Worm (Caenorhabditis elegans): ENCODE data around the gene lin-52.

Gene lin-52

DNA sequence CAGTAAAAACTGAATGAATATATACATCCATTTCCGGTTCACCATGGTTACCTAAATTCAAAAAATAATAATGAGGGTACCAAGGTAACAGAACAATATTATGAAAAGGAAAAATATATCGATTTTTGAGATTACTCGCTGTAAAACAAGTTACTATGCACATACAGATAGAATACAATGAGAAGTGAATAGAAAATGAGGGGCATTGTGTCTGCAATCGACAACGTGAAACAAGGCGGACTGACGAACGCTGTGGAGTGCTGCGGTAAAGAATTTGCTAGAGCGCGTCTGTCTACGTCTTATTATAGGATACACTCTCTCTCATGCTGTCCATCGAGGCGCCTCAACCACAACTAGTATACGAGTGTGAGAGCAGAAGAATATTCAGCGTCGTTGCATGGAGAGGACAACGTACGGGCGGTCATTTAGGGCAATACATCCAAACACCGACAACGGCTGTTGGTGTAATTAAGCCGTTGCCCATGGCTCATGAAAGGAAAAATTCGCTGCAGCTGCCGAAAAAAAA is 7.4 kb downstream of the lin-52 start, which contains the start of gene cnx-1 (continued):
- TF ChIP-seq C08G9.2 (tag; optimal IDR thresholded peaks at IDR 0.05): peak; percentile 12
- TF ChIP-seq ceh-19 (GFP tag; optimal IDR thresholded peaks at IDR 0.05): no peak
- TF ChIP-seq hlh-30 (tag; optimal IDR thresholded peaks at IDR 0.05; ENCODE audit: insufficient read depth): peak; percentile 3
- no peak for TF ChIP-seq fax-1 (tag; optimal IDR thresholded peaks at IDR 0.05)
- no peak for TF ChIP-seq ceh-18 (tag; optimal IDR thresholded peaks at IDR 0.05)
- TF ChIP-seq ceh-48 (tag; optimal IDR thresholded peaks at IDR 0.05): no peak
- no peak for TF ChIP-seq pax-1 (tag; optimal IDR thresholded peaks at IDR 0.05)
- TF ChIP-seq fkh-10 (GFP tag; optimal IDR thresholded peaks at IDR 0.05): no peak
- no peak for TF ChIP-seq C38D4.7 (GFP tag; optimal IDR thresholded peaks at IDR 0.05)
- no peak for TF ChIP-seq unc-3 (GFP tag; conservative IDR thresholded peaks at IDR 0.05)
- no peak for TF ChIP-seq unc-3 (tag; optimal IDR thresholded peaks at IDR 0.05)
- TF ChIP-seq nhr-232 (tag; optimal IDR thresholded peaks at IDR 0.05): no peak
- no peak for TF ChIP-seq mec-3 (tag; optimal IDR thresholded peaks at IDR 0.05; ENCODE audit: borderline replicate concordance)
- no peak for TF ChIP-seq sox-2 (GFP tag; IDR thresholded peaks at IDR 0.05)
- TF ChIP-seq madf-2 (tag; optimal IDR thresholded peaks at IDR 0.05): peak; percentile 11
- TF ChIP-seq hlh-6 (tag; optimal IDR thresholded peaks at IDR 0.05): no peak
- no peak for TF ChIP-seq dve-1 (tag; optimal IDR thresholded peaks at IDR 0.05)
- TF ChIP-seq hlh-13 (GFP tag; optimal IDR thresholded peaks at IDR 0.05): no peak
- no peak for TF ChIP-seq npax-4 (tag; optimal IDR thresholded peaks at IDR 0.05)

DNA sequence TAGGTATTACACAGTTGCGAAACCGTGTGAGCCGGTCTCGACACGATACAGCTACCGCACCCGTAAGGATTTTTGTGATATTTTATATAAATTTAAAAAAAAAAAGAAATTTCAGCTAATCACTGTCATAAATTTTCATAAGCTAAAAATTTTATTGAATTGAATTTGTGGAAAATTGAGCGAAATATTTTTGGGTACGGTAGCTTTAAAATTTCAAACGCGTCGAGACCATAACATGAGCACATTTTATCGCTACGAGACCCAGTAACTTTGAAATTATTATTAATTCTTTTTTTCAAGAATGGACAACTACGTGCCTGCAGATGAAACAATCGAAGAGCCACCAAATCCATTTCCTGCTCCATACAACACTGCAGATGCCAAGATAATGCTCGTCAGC is 11.4 kb downstream of the lin-52 start, which contains the start of gene ZK632.14:
Gene ZK632.14, plus strand, starts transcription at position 301 of the 400 bp plus-strand sequence.
- TF ChIP-seq elt-2 (tag; optimal IDR thresholded peaks at IDR 0.05) (no peak), hlh-15 (tag; optimal IDR thresholded peaks at IDR 0.05) (no peak), syd-9 (tag; optimal IDR thresholded peaks at IDR 0.05) (no peak), madf-2 (tag; optimal IDR thresholded peaks at IDR 0.05) (no peak), fax-1 (tag; optimal IDR thresholded peaks at IDR 0.05) (no peak), tbx-7 (tag; optimal IDR thresholded peaks at IDR 0.05) (no peak), ceh-31 (tag; optimal IDR thresholded peaks at IDR 0.05) (no peak), sox-4 (tag; optimal IDR thresholded peaks at IDR 0.05) (no peak), zip-5 (tag; optimal IDR thresholded peaks at IDR 0.05) (no peak)

DNA sequence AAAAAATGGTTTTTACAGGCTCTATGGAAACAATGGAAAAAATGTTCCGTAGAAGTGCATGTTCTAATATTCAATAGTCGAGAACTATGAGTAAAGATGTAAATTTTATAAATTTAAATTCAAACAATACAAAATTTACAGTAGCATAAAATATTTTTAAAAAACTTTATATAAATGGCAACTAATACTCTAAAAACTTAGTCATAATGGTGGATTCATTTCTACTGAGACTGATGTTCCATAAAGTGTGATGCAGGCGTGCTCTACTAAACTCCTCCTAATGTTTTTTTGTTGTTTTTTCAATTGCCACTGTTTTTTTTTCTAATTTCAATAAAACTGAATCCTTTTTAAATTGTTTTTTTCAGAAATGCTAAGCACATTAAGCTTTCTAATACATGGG is 16.4 kb downstream of the lin-52 start, which contains the start of gene gtap-2:
Gene gtap-2, plus strand, starts transcription at position 366 of the 400 bp plus-strand sequence.
- TF ChIP-seq K02D7.2 (tag; optimal IDR thresholded peaks at IDR 0.05): no peak
- TF ChIP-seq madf-2 (tag; optimal IDR thresholded peaks at IDR 0.05): no peak
- no peak for TF ChIP-seq hlh-30 (tag; optimal IDR thresholded peaks at IDR 0.05; ENCODE audit: insufficient read depth)
- no peak for TF ChIP-seq ceh-9 (tag; optimal IDR thresholded peaks at IDR 0.05)
- TF ChIP-seq unc-42 (tag; optimal IDR thresholded peaks at IDR 0.05): no peak
- TF ChIP-seq ceh-14 (tag; optimal IDR thresholded peaks at IDR 0.05): peak; percentile 5
- TF ChIP-seq pha-2 (tag; optimal IDR thresholded peaks at IDR 0.05): no peak
- no peak for TF ChIP-seq hlh-13 (GFP tag; optimal IDR thresholded peaks at IDR 0.05)
- TF ChIP-seq hlh-6 (tag; optimal IDR thresholded peaks at IDR 0.05): no peak
- TF ChIP-seq ceh-19 (GFP tag; optimal IDR thresholded peaks at IDR 0.05): no peak
- TF ChIP-seq unc-3 (GFP tag; conservative IDR thresholded peaks at IDR 0.05): no peak
- TF ChIP-seq unc-3 (tag; optimal IDR thresholded peaks at IDR 0.05): no peak
- TF ChIP-seq elt-2 (tag; optimal IDR thresholded peaks at IDR 0.05): peak; percentile 45
- TF ChIP-seq gmeb-2 (tag; optimal IDR thresholded peaks at IDR 0.05): no peak
- TF ChIP-seq eyg-1 (tag; optimal IDR thresholded peaks at IDR 0.05): no peak
- TF ChIP-seq ama-1 (optimal IDR thresholded peaks at IDR 0.05): no peak
- no peak for TF ChIP-seq unc-55 (GFP tag; optimal IDR thresholded peaks at IDR 0.05)
- TF ChIP-seq ceh-34 (tag; optimal IDR thresholded peaks at IDR 0.05): no peak
- TF ChIP-seq nhr-232 (tag; optimal IDR thresholded peaks at IDR 0.05): no peak
- no peak for TF ChIP-seq ref-2 (tag; optimal IDR thresholded peaks at IDR 0.05)
- no peak for TF ChIP-seq ceh-22 (tag; optimal IDR thresholded peaks at IDR 0.05)
- TF ChIP-seq pros-1 (tag; optimal IDR thresholded peaks at IDR 0.05): no peak
- peak; percentile 68 for TF ChIP-seq ceh-31 (tag; optimal IDR thresholded peaks at IDR 0.05)
- no peak for TF ChIP-seq odd-2 (tag; optimal IDR thresholded peaks at IDR 0.05)
- no peak for TF ChIP-seq nfya-1 (tag; optimal IDR thresholded peaks at IDR 0.05)
- TF ChIP-seq rnt-1 (tag; optimal IDR thresholded peaks at IDR 0.05): no peak
- TF ChIP-seq ceh-30 (tag; optimal IDR thresholded peaks at IDR 0.05): no peak
- TF ChIP-seq sox-4 (tag; optimal IDR thresholded peaks at IDR 0.05): no peak
- TF ChIP-seq Y22D7AL.16 (tag; optimal IDR thresholded peaks at IDR 0.05): no peak
- no peak for TF ChIP-seq lim-6 (tag; optimal IDR thresholded peaks at IDR 0.05)
- TF ChIP-seq ahr-1 (tag; optimal IDR thresholded peaks at IDR 0.05): no peak
- TF ChIP-seq pha-4 (tag; optimal IDR thresholded peaks at IDR 0.05): no peak
- no peak for TF ChIP-seq pat-9 (tag; optimal IDR thresholded peaks at IDR 0.05)
- no peak for TF ChIP-seq hlh-15 (tag; optimal IDR thresholded peaks at IDR 0.05)
- no peak for TF ChIP-seq ceh-24 (tag; optimal IDR thresholded peaks at IDR 0.05)

Measured in whole organism, late embryonic.